Worm (Caenorhabditis elegans) whole organism, L3 larva: ENCODE measurements around the gene ulp-2.

Experiments
- R02D3.7 ChIP-seq: fragments of 150-350 bp; optimal IDR thresholded peaks from 2 replicates; lab custom pipeline; 2014; ENCODE audit warnings: missing biosample characterization, missing genetic modification characterization
- ceh-16 ChIP-seq: sonication (generic microtip); optimal IDR thresholded peaks from 2 replicates; lab custom pipeline; 2017; ENCODE audit warnings: missing biosample characterization, missing genetic modification characterization
- ceh-28 ChIP-seq: fragments of 150-350 bp; optimal IDR thresholded peaks from 2 replicates; lab custom pipeline; 2014; ENCODE audit warnings: missing biosample characterization, missing genetic modification reagents, missing genetic modification characterization
- ceh-82 ChIP-seq: fragments of 150-350 bp; optimal IDR thresholded peaks from 2 replicates; lab custom pipeline; 2014; ENCODE audit warnings: missing biosample characterization, missing genetic modification characterization
- daf-12 ChIP-seq: fragments of 150-350 bp; optimal IDR thresholded peaks from 2 replicates; lab custom pipeline; 2014; ENCODE audit warnings: missing biosample characterization, missing genetic modification reagents, missing genetic modification characterization
- egl-27 ChIP-seq: sonication (generic microtip); optimal IDR thresholded peaks from 4 replicates; lab custom pipeline; 2017; ENCODE audit warnings: missing biosample characterization, missing genetic modification reagents, missing genetic modification characterization
- egl-5 ChIP-seq: fragments of 150-350 bp; optimal IDR thresholded peaks from 2 replicates; lab custom pipeline; 2017; ENCODE audit warnings: missing biosample characterization, missing genetic modification reagents, missing genetic modification characterization, inconsistent platforms
- elt-2 ChIP-seq: sonication (generic microtip); optimal IDR thresholded peaks from 2 replicates; lab custom pipeline; 2016; ENCODE audit warnings: missing genetic modification reagents, mild to moderate bottlenecking, missing genetic modification characterization, missing compliant biosample characterization
- fkh-10 ChIP-seq: sonication (generic microtip); optimal IDR thresholded peaks from 2 replicates; lab custom pipeline; 2017; ENCODE audit warnings: missing biosample characterization, missing genetic modification reagents, missing genetic modification characterization
- fos-1 ChIP-seq: fragments of 150-350 bp; optimal IDR thresholded peaks from 2 replicates; lab custom pipeline; 2014; ENCODE audit warnings: missing biosample characterization, missing genetic modification characterization
- hmg-11 ChIP-seq: sonication (generic microtip); optimal IDR thresholded peaks from 2 replicates; lab custom pipeline; 2016; ENCODE audit warnings: missing genetic modification characterization, missing compliant biosample characterization
- jun-1 ChIP-seq: fragments of 150-350 bp; optimal IDR thresholded peaks from 2 replicates; lab custom pipeline; 2014; ENCODE audit warnings: missing biosample characterization, missing genetic modification reagents, missing genetic modification characterization
- lin-15B ChIP-seq: fragments of 150-350 bp; optimal IDR thresholded peaks from 2 replicates; lab custom pipeline; 2014; ENCODE audit warnings: missing biosample characterization, missing genetic modification characterization
- lin-39 ChIP-seq: fragments of 150-350 bp; optimal IDR thresholded peaks from 2 replicates; lab custom pipeline; 2018; ENCODE audit warnings: missing biosample characterization, missing genetic modification reagents, missing genetic modification characterization
- lsy-12 ChIP-seq: sonication (generic microtip); optimal IDR thresholded peaks from 2 replicates; lab custom pipeline; 2016; ENCODE audit warnings: mild to moderate bottlenecking, missing genetic modification characterization, missing compliant biosample characterization
- mdl-1 ChIP-seq: fragments of 150-350 bp; optimal IDR thresholded peaks from 2 replicates; lab custom pipeline; 2014; ENCODE audit warnings: missing biosample characterization, missing genetic modification characterization
- nfya-1 ChIP-seq: sonication (generic microtip); optimal IDR thresholded peaks from 2 replicates; lab custom pipeline; 2017; ENCODE audit warnings: missing genetic modification characterization, mild to moderate bottlenecking, missing compliant biosample characterization, antibody characterized with exemption, moderate library complexity; ENCODE audit not compliant: insufficient read depth
- nhr-11 ChIP-seq: fragments of 150-350 bp; optimal IDR thresholded peaks from 2 replicates; lab custom pipeline; 2014; ENCODE audit warnings: missing biosample characterization, missing genetic modification characterization
- nhr-23 ChIP-seq: fragments of 150-350 bp; optimal IDR thresholded peaks from 2 replicates; lab custom pipeline; 2014; ENCODE audit warnings: missing biosample characterization, missing genetic modification reagents, missing genetic modification characterization
- nhr-237 ChIP-seq: fragments of 150-350 bp; optimal IDR thresholded peaks from 2 replicates; lab custom pipeline; 2014; ENCODE audit warnings: missing biosample characterization, missing genetic modification characterization
- nhr-25 ChIP-seq: sonication (generic microtip); optimal IDR thresholded peaks from 2 replicates; lab custom pipeline; 2017; ENCODE audit warnings: missing biosample characterization, missing genetic modification characterization
- nhr-28 ChIP-seq: fragments of 150-350 bp; optimal IDR thresholded peaks from 2 replicates; lab custom pipeline; 2014; ENCODE audit warnings: missing biosample characterization, missing genetic modification characterization
- nhr-43 ChIP-seq: sonication (generic microtip); optimal IDR thresholded peaks from 2 replicates; lab custom pipeline; 2016; ENCODE audit warnings: mild to moderate bottlenecking, missing genetic modification characterization, missing compliant biosample characterization; ENCODE audit not compliant: poor library complexity, severe bottlenecking
- nhr-67 ChIP-seq: fragments of 150-350 bp; optimal IDR thresholded peaks from 2 replicates; lab custom pipeline; 2014; ENCODE audit warnings: missing biosample characterization, missing genetic modification characterization
- nhr-76 ChIP-seq: fragments of 150-350 bp; sonication (generic microtip); optimal IDR thresholded peaks from 5 replicates; lab custom pipeline; 2014; ENCODE audit warnings: missing biosample characterization, missing genetic modification characterization
- nhr-77 ChIP-seq: fragments of 150-350 bp; optimal IDR thresholded peaks from 2 replicates; lab custom pipeline; 2014; ENCODE audit warnings: missing biosample characterization, missing genetic modification characterization
- pha-4 ChIP-seq: fragments of 150-350 bp; optimal IDR thresholded peaks from 2 replicates; lab custom pipeline; 2014; ENCODE audit warnings: missing biosample characterization, missing genetic modification reagents, missing genetic modification characterization
- pqm-1 ChIP-seq: fragments of 150-350 bp; optimal IDR thresholded peaks from 2 replicates; lab custom pipeline; 2017; ENCODE audit warnings: missing biosample characterization, missing genetic modification characterization, inconsistent platforms
- sea-2 ChIP-seq: fragments of 150-350 bp; sonication (generic microtip); optimal IDR thresholded peaks from 4 replicates; lab custom pipeline; 2014; ENCODE audit warnings: missing biosample characterization, missing genetic modification reagents, missing genetic modification characterization
- skn-1 ChIP-seq: fragments of 150-350 bp; optimal IDR thresholded peaks from 2 replicates; lab custom pipeline; 2014; ENCODE audit warnings: missing biosample characterization, missing genetic modification characterization
- tbx-2 ChIP-seq: sonication (generic microtip); optimal IDR thresholded peaks from 2 replicates; lab custom pipeline; 2016; ENCODE audit warnings: mild to moderate bottlenecking, missing genetic modification characterization, missing compliant biosample characterization
- unc-39 ChIP-seq: sonication (generic microtip); optimal IDR thresholded peaks from 4 replicates; lab custom pipeline; 2017; ENCODE audit warnings: missing biosample characterization, missing genetic modification characterization
- unc-62 ChIP-seq: fragments of 150-350 bp; sonication (generic microtip); optimal IDR thresholded peaks from 4 replicates; lab custom pipeline; 2014; ENCODE audit warnings: missing biosample characterization, missing genetic modification reagents, missing genetic modification characterization
- zag-1 ChIP-seq: fragments of 150-350 bp; optimal IDR thresholded peaks from 2 replicates; lab custom pipeline; 2014; ENCODE audit warnings: missing biosample characterization, missing genetic modification characterization
- ztf-11 ChIP-seq: fragments of 150-350 bp; optimal IDR thresholded peaks from 2 replicates; lab custom pipeline; 2014; ENCODE audit warnings: missing biosample characterization, missing genetic modification characterization

Gene ulp-2

ce11 chrII:5001866-5002265 lies 42.2 kb upstream of the ulp-2 start:
- TF ChIP-seq nhr-28 (tag; lab: Kevin White, UChicago) (no peak), pqm-1 (no peak), tbx-2 (no peak), ceh-16 (tag; lab: Kevin White, UChicago) (no peak), nfya-1 (tag; lab: Kevin White, UChicago) (no peak), daf-12 (no peak), elt-2 (tag; lab: Kevin White, UChicago) (no peak), nhr-237 (tag; lab: Kevin White, UChicago) (no peak)

ce11 chrII:4999122-4999521 lies 39.4 kb upstream of the ulp-2 start, which contains the start of gene citk-2:
TSS of gene citk-2 (plus strand) at chrII:4999520.
- TF ChIP-seq zag-1 (tag; lab: Kevin White, UChicago) (no peak), egl-5 (tag; lab: Kevin White, UChicago) (peak; percentile 75), nhr-25 (tag; lab: Kevin White, UChicago) (peak; percentile 89), lin-15B (tag; lab: Kevin White, UChicago) (peak; percentile 74), skn-1 (peak; percentile 79), lin-39 (tag; lab: Kevin White, UChicago) (peak; percentile 51), nhr-23 (peak; percentile 92), pqm-1 (peak; percentile 19), egl-27 (tag; lab: Kevin White, UChicago) (no peak), R02D3.7 (tag; lab: Kevin White, UChicago) (peak; percentile 66), mdl-1 (tag; lab: Kevin White, UChicago) (no peak), lsy-12 (tag; lab: Kevin White, UChicago) (peak; percentile 61), hmg-11 (tag; lab: Kevin White, UChicago) (no peak), ztf-11 (no peak), fos-1 (tag; lab: Kevin White, UChicago) (no peak), nhr-76 (tag; lab: Kevin White, UChicago) (no peak), ceh-16 (tag; lab: Kevin White, UChicago) (no peak), nhr-67 (peak; percentile 5), nhr-43 (tag; lab: Kevin White, UChicago) (peak; percentile 90), fkh-10 (GFP tag; lab: Kevin White, UChicago) (peak; percentile 24), ceh-82 (tag; lab: Kevin White, UChicago) (peak; percentile 75), jun-1 (tag; lab: Kevin White, UChicago) (peak; percentile 66)

ce11 chrII:4998657-4999056 lies 39.0 kb upstream of the ulp-2 start, which contains the start of gene F59A6.11:
TSS of gene F59A6.11 (minus strand) at chrII:4998757.
- no peak for TF ChIP-seq unc-62
- TF ChIP-seq ceh-28 (tag; lab: Kevin White, UChicago), result no peak
- TF ChIP-seq R02D3.7 (tag; lab: Kevin White, UChicago), result no peak
- no peak for TF ChIP-seq nhr-77 (tag; lab: Kevin White, UChicago)
- no peak for TF ChIP-seq nhr-11 (tag; lab: Kevin White, UChicago)
- TF ChIP-seq skn-1, result no peak
- no peak for TF ChIP-seq sea-2 (GFP tag; lab: Kevin White, UChicago)
- TF ChIP-seq, all 47 proteins: peak for 0

DNA sequence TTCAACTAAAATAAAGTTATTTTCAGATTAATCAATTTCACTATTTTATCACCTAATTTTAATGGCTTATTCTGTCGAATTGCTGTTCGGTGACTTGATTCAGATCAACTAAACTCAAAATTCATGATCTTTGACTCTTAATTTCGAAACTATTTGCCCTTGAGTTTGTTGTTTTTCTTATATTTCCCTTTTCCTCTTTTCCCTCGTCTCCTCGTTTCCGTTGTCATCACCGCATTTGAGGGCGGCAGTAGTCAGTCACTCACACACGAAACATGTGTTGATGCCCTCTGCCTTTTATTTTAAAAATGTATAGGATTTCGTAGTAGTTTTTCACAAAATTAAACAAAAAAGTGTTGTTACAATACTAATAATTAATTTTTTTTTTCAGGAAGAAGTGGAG lies 35.3 kb upstream of the ulp-2 start, which contains the start of gene rnh-1.0:
Gene rnh-1.0, plus strand, starts transcription at position 389 of the 400 bp plus-strand sequence.
- TF ChIP-seq ceh-28 (tag; lab: Kevin White, UChicago) (no peak), unc-62 (no peak), hmg-11 (tag; lab: Kevin White, UChicago) (no peak), ceh-16 (tag; lab: Kevin White, UChicago) (no peak), pha-4 (tag; lab: Kevin White, UChicago) (peak; percentile 5), nhr-43 (tag; lab: Kevin White, UChicago) (no peak), unc-39 (tag; lab: Kevin White, UChicago) (no peak), mdl-1 (tag; lab: Kevin White, UChicago) (no peak), nhr-237 (tag; lab: Kevin White, UChicago) (no peak), nhr-11 (tag; lab: Kevin White, UChicago) (no peak), nfya-1 (tag; lab: Kevin White, UChicago) (peak; percentile 3), egl-27 (tag; lab: Kevin White, UChicago) (no peak), nhr-25 (tag; lab: Kevin White, UChicago) (peak; percentile 1)
